Worm (Caenorhabditis elegans) whole organism, L2 larva: Measurements from ENCODE around the gene F41B5.12.

Experiments
- C34F6.9 ChIP-seq: fragments of 150-350 bp; optimal IDR thresholded peaks from 2 replicates; lab custom pipeline; 2014; ENCODE audit warnings: missing biosample characterization, missing genetic modification characterization
- R02D3.7 ChIP-seq: fragments of 150-350 bp; optimal IDR thresholded peaks from 2 replicates; lab custom pipeline; 2014; ENCODE audit warnings: missing biosample characterization, missing genetic modification characterization
- crh-2 ChIP-seq: sonication (generic microtip); optimal IDR thresholded peaks from 2 replicates; lab custom pipeline; 2017; ENCODE audit warnings: missing biosample characterization, missing genetic modification characterization
- egl-27 ChIP-seq: sonication (generic microtip); optimal IDR thresholded peaks from 3 replicates; lab custom pipeline; 2017; ENCODE audit warnings: missing biosample characterization, missing genetic modification reagents, missing genetic modification characterization
- nhr-25 ChIP-seq: fragments of 150-350 bp; sonication (generic microtip); optimal IDR thresholded peaks from 3 replicates; lab custom pipeline; 2014; ENCODE audit warnings: missing biosample characterization, missing genetic modification characterization
- skn-1 ChIP-seq: sonication (generic microtip); optimal IDR thresholded peaks from 2 replicates; lab custom pipeline; 2017; ENCODE audit warnings: missing biosample characterization, missing genetic modification characterization
- snpc-4 ChIP-seq: fragments of 150-350 bp; optimal IDR thresholded peaks from 2 replicates; lab custom pipeline; 2014; ENCODE audit warnings: missing biosample characterization, missing genetic modification characterization

DNA sequence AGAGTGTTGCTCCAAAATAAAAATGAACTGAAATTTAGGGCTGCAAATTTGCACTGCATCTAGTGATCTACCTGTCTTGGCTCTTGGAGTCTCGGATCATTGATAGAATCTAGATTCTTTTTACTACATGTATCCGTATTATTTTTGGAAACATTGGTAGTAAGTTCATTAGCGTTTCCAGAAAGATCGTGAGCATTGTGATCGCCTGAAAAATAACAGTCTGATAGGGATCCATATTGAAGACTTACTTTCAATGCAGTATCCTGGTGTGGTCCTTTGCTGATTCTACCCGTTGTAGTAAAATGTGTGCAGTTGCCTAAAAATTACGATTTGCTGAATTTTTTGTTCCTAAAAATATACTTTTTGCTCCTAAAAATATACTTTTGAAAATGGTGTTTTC lies 45.6 kb downstream of the F41B5.12 start:
- TF ChIP-seq R02D3.7 (tag; lab: Kevin White, UChicago): no peak
- TF ChIP-seq C34F6.9: no peak
- TF ChIP-seq egl-27 (tag; lab: Kevin White, UChicago): no peak
- no peak for TF ChIP-seq nhr-25 (tag; lab: Kevin White, UChicago)
- no peak for TF ChIP-seq snpc-4 (tag; lab: Kevin White, UChicago)
- no peak for TF ChIP-seq crh-2
- TF ChIP-seq skn-1 (tag; lab: Kevin White, UChicago): no peak
